Worm (Caenorhabditis elegans): ENCODE data around the gene Y57G11C.31.

Y57G11C.31 gene

ce11 chrIV:14709286-14709685 is 32.1 kb downstream of the Y57G11C.31 start, which contains the start of gene lgc-7:
Gene lgc-7, plus strand, starts transcription at chrIV:14709586.
- TF ChIP-seq saeg-2 (GFP tag; IDR thresholded peaks at IDR 0.05): no peak

ce11 chrIV:14715500-14715899 is 38.3 kb downstream of the Y57G11C.31 start, which contains the start of gene lgc-8:
Gene lgc-8, plus strand, starts transcription at chrIV:14715800.
- TF ChIP-seq F44E2.7 (GFP tag; IDR thresholded peaks at IDR 0.05): no peak
- no peak for TF ChIP-seq daf-12 (tag; optimal IDR thresholded peaks at IDR 0.05)
- TF ChIP-seq daf-19 (GFP tag; conservative IDR thresholded peaks at IDR 0.05): no peak
- TF ChIP-seq ZK337.2 (GFP tag; IDR thresholded peaks at IDR 0.05): no peak
- TF ChIP-seq lir-3 (tag; optimal IDR thresholded peaks at IDR 0.05): no peak
- TF ChIP-seq nhr-10 (tag; optimal IDR thresholded peaks at IDR 0.05): no peak
- TF ChIP-seq zip-11 (GFP tag; IDR thresholded peaks at IDR 0.05): no peak
- no peak for TF ChIP-seq lin-39 (tag; optimal IDR thresholded peaks at IDR 0.05)
- TF ChIP-seq hmg-1.1 (GFP tag; IDR thresholded peaks at IDR 0.05): no peak
- no peak for TF ChIP-seq ZK546.5 (tag; optimal IDR thresholded peaks at IDR 0.05)
- no peak for TF ChIP-seq T20F7.1 (GFP tag; optimal IDR thresholded peaks at IDR 0.05)
- no peak for TF ChIP-seq Y48G9A.11 (GFP tag; IDR thresholded peaks at IDR 0.05)
- no peak for TF ChIP-seq jun-1 (tag; optimal IDR thresholded peaks at IDR 0.05)
- no peak for TF ChIP-seq lsy-2 (tag; optimal IDR thresholded peaks at IDR 0.05)
- no peak for TF ChIP-seq dmd-6 (GFP tag; IDR thresholded peaks at IDR 0.05)
- no peak for TF ChIP-seq cey-2 (tag; optimal IDR thresholded peaks at IDR 0.05; ENCODE audit: borderline replicate concordance, insufficient read depth)

- TF ChIP-seq unc-39 (tag; optimal IDR thresholded peaks at IDR 0.05): no peak
- no peak for TF ChIP-seq hlh-11 (tag; optimal IDR thresholded peaks at IDR 0.05)
- TF ChIP-seq lin-13 (GFP tag; optimal IDR thresholded peaks at IDR 0.05): no peak
- no peak for TF ChIP-seq madf-5 (GFP tag; IDR thresholded peaks at IDR 0.05)
- no peak for TF ChIP-seq php-3 (GFP tag; IDR thresholded peaks at IDR 0.05)
- TF ChIP-seq nhr-6 (tag; optimal IDR thresholded peaks at IDR 0.05): no peak
Measured at ce11 chrIV:14728225-14728624, 51.1 kb downstream of the Y57G11C.31 start, which contains the start of gene Y57G11C.42. Gene Y57G11C.42, plus strand, starts transcription at chrIV:14728525.

ce11 chrIV:14729272-14729671 is 52.1 kb downstream of the Y57G11C.31 start:
- TF ChIP-seq pha-4 (GFP tag; IDR thresholded peaks at IDR 0.05) (no peak), pha-4 (tag; optimal IDR thresholded peaks at IDR 0.05) (no peak), fkh-10 (GFP tag; optimal IDR thresholded peaks at IDR 0.05) (no peak), mxl-3 (GFP tag; optimal IDR thresholded peaks at IDR 0.05) (no peak), dmd-6 (GFP tag; IDR thresholded peaks at IDR 0.05) (no peak), ceh-20 (GFP tag; IDR thresholded peaks at IDR 0.05) (no peak), fos-1 (tag; optimal IDR thresholded peaks at IDR 0.05) (no peak), hlh-30 (tag; optimal IDR thresholded peaks at IDR 0.05; ENCODE audit: insufficient read depth) (peak; percentile 0), aha-1 (tag) (no peak)
